Fruit fly (Drosophila melanogaster) whole organism, embryonic: ENCODE results near the gene CG31021.

Source experiments
- Blimp-1 ChIP-seq: fragments of 200-800 bp; sonication (Bioruptor generic); optimal IDR thresholded peaks from 3 replicates; lab custom pipeline; 2018; ENCODE audit warnings: missing biosample characterization, missing genetic modification characterization, mild to moderate bottlenecking, moderate library complexity, missing genetic modification reagents
- CG11504 ChIP-seq: fragments of 200-800 bp; sonication (Bioruptor generic); optimal IDR thresholded peaks from 3 replicates; lab custom pipeline; 2019; ENCODE audit warnings: missing biosample characterization, mild to moderate bottlenecking, missing genetic modification characterization, moderate library complexity
- CG1233 ChIP-seq: fragments of 200-800 bp; sonication (Bioruptor generic); optimal IDR thresholded peaks from 4 replicates; lab custom pipeline; 2018; ENCODE audit warnings: missing biosample characterization, mild to moderate bottlenecking, missing genetic modification characterization
- CG14441 ChIP-seq: fragments of 200-800 bp; sonication (Bioruptor generic); IDR thresholded peaks from 2 replicates; pipeline ENCODE4 v1.3.6; 2022; ENCODE audit warnings: missing biosample characterization, missing genetic modification characterization
- CG1529 ChIP-seq: fragments of 200-800 bp; sonication (Bioruptor generic); optimal IDR thresholded peaks from 3 replicates; lab custom pipeline; 2018; ENCODE audit warnings: missing biosample characterization, missing genetic modification characterization
- CG1603 ChIP-seq: fragments of 200-800 bp; sonication (Bioruptor generic); optimal IDR thresholded peaks from 2 replicates; lab custom pipeline; 2019; ENCODE audit warnings: missing biosample characterization, mild to moderate bottlenecking, missing genetic modification characterization, moderate library complexity
- CG17359 ChIP-seq: fragments of 200-800 bp; sonication (Bioruptor generic); optimal IDR thresholded peaks from 3 replicates; lab custom pipeline; 2018; ENCODE audit warnings: missing biosample characterization, mild to moderate bottlenecking, missing genetic modification characterization, moderate library complexity
- CG2678 ChIP-seq: fragments of 200-800 bp; sonication (Bioruptor generic); optimal IDR thresholded peaks from 3 replicates; lab custom pipeline; 2019; ENCODE audit warnings: missing biosample characterization, mild to moderate bottlenecking, missing genetic modification characterization, moderate library complexity
- CG31388 ChIP-seq: fragments of 200-800 bp; sonication (Bioruptor generic); optimal IDR thresholded peaks from 2 replicates; lab custom pipeline; 2016; ENCODE audit warnings: missing biosample characterization, missing genetic modification characterization
- CG3163 ChIP-seq: fragments of 200-800 bp; sonication (Bioruptor generic); optimal IDR thresholded peaks from 3 replicates; lab custom pipeline; 2016; ENCODE audit warnings: missing biosample characterization, missing genetic modification characterization
- CG3847 ChIP-seq: fragments of 200-800 bp; sonication (Bioruptor generic); IDR thresholded peaks from 2 replicates; pipeline ENCODE4 v1.3.6; 2022; ENCODE audit warnings: missing biosample characterization, missing genetic modification characterization
- CG4854 ChIP-seq: fragments of 200-800 bp; sonication (Bioruptor generic); optimal IDR thresholded peaks from 2 replicates; lab custom pipeline; 2016; ENCODE audit warnings: missing biosample characterization, missing genetic modification characterization, inconsistent platforms
- CG6689 ChIP-seq: fragments of 200-800 bp; sonication (Bioruptor generic); IDR thresholded peaks from 2 replicates; pipeline ENCODE4 v1.3.6; 2022; ENCODE audit warnings: missing biosample characterization, missing genetic modification characterization
- CG7745 ChIP-seq: fragments of 200-800 bp; sonication (Bioruptor generic); optimal IDR thresholded peaks from 2 replicates; lab custom pipeline; 2018; ENCODE audit warnings: missing biosample characterization, mild to moderate bottlenecking, missing genetic modification characterization, moderate library complexity
- CG8359 ChIP-seq: fragments of 200-800 bp; sonication (Bioruptor generic); optimal IDR thresholded peaks from 2 replicates; lab custom pipeline; 2017; ENCODE audit warnings: missing biosample characterization, mild to moderate bottlenecking, missing genetic modification characterization, borderline replicate concordance
- CG8765 ChIP-seq: fragments of 200-800 bp; sonication (Bioruptor generic); IDR thresholded peaks from 2 replicates; pipeline ENCODE4 v1.3.6; 2022; ENCODE audit warnings: missing biosample characterization, missing genetic modification characterization
- CG8924 ChIP-seq: fragments of 200-800 bp; optimal IDR thresholded peaks from 3 replicates; lab custom pipeline; 2019; ENCODE audit warnings: missing biosample characterization, mild to moderate bottlenecking, missing genetic modification characterization, moderate library complexity
- CG9727 ChIP-seq: fragments of 200-800 bp; sonication (Bioruptor generic); optimal IDR thresholded peaks from 3 replicates; lab custom pipeline; 2017; ENCODE audit warnings: missing biosample characterization, mild to moderate bottlenecking, missing genetic modification characterization
- CHES-1-like ChIP-seq: fragments of 200-800 bp; sonication (Bioruptor generic); optimal IDR thresholded peaks from 2 replicates; lab custom pipeline; 2016; ENCODE audit warnings: missing biosample characterization, missing genetic modification characterization
- Dek ChIP-seq: fragments of 200-800 bp; sonication (Bioruptor generic); optimal IDR thresholded peaks from 3 replicates; lab custom pipeline; 2019; ENCODE audit warnings: missing biosample characterization, mild to moderate bottlenecking, missing genetic modification characterization, moderate library complexity
- Dfd ChIP-seq, 2 experiments: fragments of >200 bp; optimal IDR thresholded peaks; 2 replicates each; lab custom pipeline; 2017; ENCODE audit warnings: missing biosample characterization in 2 of 2, missing genetic modification characterization in 2 of 2
- Drgx ChIP-seq: fragments of 200-800 bp; sonication (Bioruptor generic); IDR thresholded peaks from 2 replicates; pipeline ENCODE4 v1.3.6; 2022; ENCODE audit warnings: missing biosample characterization, missing genetic modification characterization
- Lhr ChIP-seq: fragments of 200-800 bp; sonication (Bioruptor generic); optimal IDR thresholded peaks from 3 replicates; lab custom pipeline; 2017; ENCODE audit warnings: mild to moderate bottlenecking, missing biosample characterization, missing genetic modification reagents, missing genetic modification characterization
- Med ChIP-seq: fragments of 200-800 bp; sonication (Bioruptor generic); peaks from one replicate; lab custom pipeline; 2016; ENCODE audit warnings: missing biosample characterization, missing genetic modification characterization, mild to moderate bottlenecking, inconsistent platforms, moderate library complexity
- Oli ChIP-seq: fragments of 200-800 bp; sonication (Bioruptor generic); optimal IDR thresholded peaks from 2 replicates; lab custom pipeline; 2018; ENCODE audit warnings: missing biosample characterization, mild to moderate bottlenecking, missing genetic modification characterization, moderate library complexity
- Pdp1 ChIP-seq, 2 experiments: fragments of 200-800 bp; sonication (Bioruptor generic); optimal IDR thresholded peaks; 3 replicates each; lab custom pipeline; 2016; ENCODE audit warnings: missing biosample characterization in 2 of 2, missing genetic modification characterization in 2 of 2, mild to moderate bottlenecking in 1 of 2, moderate library complexity in 1 of 2
- ato ChIP-seq: fragments of 200-800 bp; sonication (Bioruptor generic); IDR thresholded peaks from 2 replicates; pipeline ENCODE4 v1.3.6; 2022; ENCODE audit warnings: missing biosample characterization, missing genetic modification characterization; ENCODE audit not compliant: partially characterized antibody
- bsh ChIP-seq, 2 experiments: fragments of 200-800 bp; sonication (Bioruptor generic); optimal IDR thresholded peaks; 2 replicates each; lab custom pipeline; 2017 to 2018; ENCODE audit warnings: mild to moderate bottlenecking in 2 of 2, missing biosample characterization in 2 of 2, missing genetic modification characterization in 2 of 2, moderate library complexity in 1 of 2
- chif ChIP-seq, 2 experiments: fragments of 200-800 bp; sonication (Bioruptor generic); optimal IDR thresholded peaks; 3 replicates each; lab custom pipeline; 2016; ENCODE audit warnings: missing biosample characterization in 2 of 2, missing genetic modification characterization in 2 of 2
- disco-r ChIP-seq: fragments of 200-800 bp; sonication (Bioruptor generic); optimal IDR thresholded peaks from 2 replicates; lab custom pipeline; 2016; ENCODE audit warnings: missing biosample characterization, missing genetic modification characterization
- gce ChIP-seq: fragments of 200-800 bp; sonication (Bioruptor generic); IDR thresholded peaks from 3 replicates; pipeline ENCODE4 v1.3.6; 2022; ENCODE audit warnings: missing biosample characterization, missing genetic modification characterization
- gem ChIP-seq: fragments of 200-800 bp; sonication (Bioruptor generic); optimal IDR thresholded peaks from 2 replicates; lab custom pipeline; 2019; ENCODE audit warnings: missing biosample characterization, mild to moderate bottlenecking, missing genetic modification characterization, moderate library complexity
- grau ChIP-seq: fragments of 200-800 bp; optimal IDR thresholded peaks from 3 replicates; lab custom pipeline; 2019; ENCODE audit warnings: missing biosample characterization, mild to moderate bottlenecking, missing genetic modification characterization, moderate library complexity
- kay ChIP-seq: fragments of 200-800 bp; sonication (Bioruptor generic); optimal IDR thresholded peaks from 2 replicates; lab custom pipeline; 2016; ENCODE audit warnings: missing biosample characterization, missing genetic modification characterization
- lilli ChIP-seq: fragments of 200-800 bp; sonication (Bioruptor generic); optimal IDR thresholded peaks from 3 replicates; lab custom pipeline; 2016; ENCODE audit warnings: missing biosample characterization, missing genetic modification characterization
- prd ChIP-seq, 3 experiments: fragments of >200 bp in 2 of 3; fragments of 200-800 bp in 1 of 3; sonication (Bioruptor generic) in 1 of 3; optimal IDR thresholded peaks in 2 of 3; IDR thresholded peaks in 1 of 3; 2 replicates in 2 of 3; 3 replicates in 1 of 3; pipeline versions ENCODE4 v1.3.6 to Lab custom; 2017 to 2022; ENCODE audit warnings: missing biosample characterization in 1 of 3, missing genetic modification characterization in 1 of 3
- pros ChIP-seq: fragments of 200-800 bp; sonication (Bioruptor generic); optimal IDR thresholded peaks from 3 replicates; lab custom pipeline; 2019; ENCODE audit warnings: missing biosample characterization, mild to moderate bottlenecking, missing genetic modification characterization, moderate library complexity
- ssp ChIP-seq: fragments of 200-800 bp; sonication (Bioruptor generic); IDR thresholded peaks from 2 replicates; pipeline ENCODE4 v1.3.6; 2022; ENCODE audit warnings: missing biosample characterization, missing genetic modification characterization
- toy ChIP-seq: fragments of 200-800 bp; sonication (Bioruptor generic); IDR thresholded peaks from 2 replicates; pipeline ENCODE4 v1.3.6; 2022; ENCODE audit warnings: missing biosample characterization, missing genetic modification characterization
- ttk ChIP-seq: fragments of 200-800 bp; sonication (Bioruptor generic); IDR thresholded peaks from 2 replicates; pipeline ENCODE4 v2.1.2; 2022; ENCODE audit warnings: missing biosample characterization, missing genetic modification characterization
- tx ChIP-seq: fragments of 200-800 bp; sonication (Bioruptor generic); optimal IDR thresholded peaks from 2 replicates; lab custom pipeline; 2016; ENCODE audit warnings: missing biosample characterization, missing genetic modification characterization
- vvl ChIP-seq: fragments of 200-800 bp; sonication (Bioruptor generic); IDR thresholded peaks from 2 replicates; pipeline ENCODE4 v1.3.6; 2022; ENCODE audit warnings: missing biosample characterization, missing genetic modification characterization

The CG31021 gene

dm6 chr3R:30564479-30564878 lies 37.5 kb upstream of the CG31021 start (continued):
- TF ChIP-seq CG2678 (tag; lab: Kevin White, UChicago) = peak; percentile 37
- peak; percentile 11 for TF ChIP-seq grau (tag; lab: Kevin White, UChicago)
- TF ChIP-seq Drgx = peak; percentile 29; the same call in 1 of the 2 replicates
- TF ChIP-seq CG11504 (tag; lab: Kevin White, UChicago) = peak; percentile 7
- TF ChIP-seq, all 482 proteins: peak for 17

dm6 chr3R:30566181-30566902 lies 35.7 kb upstream of the CG31021 start:
- TF ChIP-seq vvl (GFP tag; lab: Robert Waterston, UW) (peak; percentile 33; the same call in 1 of the 2 replicates), CG7745 (tag; lab: Kevin White, UChicago) (peak; percentile 70), chif (GFP tag; optimal IDR thresholded peaks at IDR 0.05; lab: Kevin White, UChicago) (no peak), Pdp1 (GFP tag; optimal IDR thresholded peaks at IDR 0.05; lab: Kevin White, UChicago) (peak in 1 of 2 experiments; percentile 32), CG3163 (GFP tag; lab: Kevin White, UChicago) (no peak), Blimp-1 (GFP tag; lab: Kevin White, UChicago) (peak; percentile 63), ato (GFP tag; lab: Robert Waterston, UW) (no peak), CG8359 (GFP tag; lab: Kevin White, UChicago) (peak; percentile 95)
- TF ChIP-seq, all 482 proteins: peak for 5

dm6 chr3R:30567215-30567614 lies 34.8 kb upstream of the CG31021 start:
- TF ChIP-seq pros (no peak), CG9727 (GFP tag; lab: Kevin White, UChicago) (no peak), Med (GFP tag; lab: Kevin White, UChicago) (peak; percentile 16), lilli (no peak), gem (tag; lab: Kevin White, UChicago) (no peak), prd (optimal IDR thresholded peaks at IDR 0.05; lab: Kevin White, UChicago) (no peak), prd (GFP tag; IDR thresholded peaks at IDR 0.05; lab: Robert Waterston, UW) (peak; percentile 37; the same call in 1 of the 3 replicates), bsh (GFP tag; optimal IDR thresholded peaks at IDR 0.05; lab: Kevin White, UChicago) (peak; percentile 0 to 19), Drgx (peak; percentile 71), Lhr (GFP tag; lab: Kevin White, UChicago) (no peak), CG1603 (tag; lab: Kevin White, UChicago) (peak; percentile 21), CG4854 (GFP tag; lab: Kevin White, UChicago) (no peak)

- TF ChIP-seq CG11504 (tag; lab: Kevin White, UChicago) = no peak
- peak; percentile 81 for TF ChIP-seq CG6689 (GFP tag; lab: Robert Waterston, UW)
- peak; percentile 61; the same call in 1 of the 2 replicates for TF ChIP-seq ssp (GFP tag; lab: Robert Waterston, UW)
- TF ChIP-seq CG8765 (GFP tag; lab: Robert Waterston, UW) = peak; percentile 29; the same call in 1 of the 2 replicates
- TF ChIP-seq CG4854 (GFP tag; lab: Kevin White, UChicago) = peak; percentile 20
- peak; percentile 44 for TF ChIP-seq CHES-1-like (GFP tag; lab: Kevin White, UChicago)
- peak; percentile 77 for TF ChIP-seq CG1529 (GFP tag; lab: Kevin White, UChicago)
- peak; percentile 8 for TF ChIP-seq CG31388
- peak; percentile 59 for TF ChIP-seq ttk (GFP tag; lab: Robert Waterston, UW)
- TF ChIP-seq Dek (tag; lab: Kevin White, UChicago) = no peak
- TF ChIP-seq kay = peak; percentile 45
- TF ChIP-seq Oli = peak; percentile 87
- TF ChIP-seq toy (GFP tag; lab: Robert Waterston, UW) = no peak
- peak; percentile 87 for TF ChIP-seq CG14441 (GFP tag; lab: Robert Waterston, UW)
- TF ChIP-seq gce (GFP tag; lab: Robert Waterston, UW) = peak; percentile 74; the same call in 2 of the 3 replicates
- peak; percentile 70 for TF ChIP-seq CG1233 (GFP tag; lab: Kevin White, UChicago)
- TF ChIP-seq tx (GFP tag; lab: Kevin White, UChicago) = peak; percentile 34
- peak; percentile 1 for TF ChIP-seq disco-r (GFP tag; lab: Kevin White, UChicago)
- peak; percentile 84 for TF ChIP-seq CG8924
- TF ChIP-seq CG17359 = peak; percentile 91
- TF ChIP-seq Dfd (GFP tag; optimal IDR thresholded peaks at IDR 0.05; lab: Kevin White, UChicago) = no peak
- peak; percentile 65 for TF ChIP-seq CG3847 (GFP tag; lab: Robert Waterston, UW)
These were observed 31.4 kb upstream of the CG31021 start for dm6 chr3R:30570554-30571141.
